Worm (Caenorhabditis elegans): Measurements from ENCODE around the gene ptr-13.

DNA sequence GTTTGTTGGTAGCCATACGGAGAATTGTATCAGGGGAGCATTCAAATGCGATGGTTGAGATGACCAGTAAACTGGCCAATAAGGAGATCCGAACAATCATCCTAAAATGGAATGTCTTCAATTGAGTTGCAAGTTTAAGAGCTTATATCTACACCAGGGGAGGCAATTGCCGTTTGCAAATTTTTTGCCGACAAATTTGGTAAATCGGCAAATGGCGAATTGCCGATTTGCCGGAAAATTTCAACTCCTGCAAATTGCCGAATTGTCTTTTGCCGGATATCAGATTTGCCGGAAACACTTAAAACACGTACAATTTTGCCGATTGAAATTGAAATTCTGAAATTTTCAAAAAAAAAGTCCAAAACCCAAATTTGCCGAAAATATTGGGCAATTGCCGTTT is 27.5 kb downstream of the ptr-13 start, which contains the start of gene F40F8.5:
- TF ChIP-seq ahr-1 (tag; optimal IDR thresholded peaks at IDR 0.05) (no peak), ama-1 (optimal IDR thresholded peaks at IDR 0.05) (no peak), ets-4 (tag; optimal IDR thresholded peaks at IDR 0.05) (no peak), nfya-1 (tag; optimal IDR thresholded peaks at IDR 0.05) (no peak), tbx-7 (tag; optimal IDR thresholded peaks at IDR 0.05) (no peak), K02D7.2 (tag; optimal IDR thresholded peaks at IDR 0.05) (no peak), hlh-13 (GFP tag; optimal IDR thresholded peaks at IDR 0.05) (no peak), pha-4 (tag; optimal IDR thresholded peaks at IDR 0.05) (no peak), T23F11.4 (GFP tag; optimal IDR thresholded peaks at IDR 0.05) (no peak), nhr-11 (tag; optimal IDR thresholded peaks at IDR 0.05) (no peak), elt-2 (tag; optimal IDR thresholded peaks at IDR 0.05) (no peak), pqm-1 (tag; optimal IDR thresholded peaks at IDR 0.05) (no peak)

All from whole organism, late embryonic.